Fruit fly (Drosophila melanogaster) whole organism, wandering third instar larva: Measurements from ENCODE around the gene CG32857.

ENCODE experiments used
- Dfd ChIP-seq: fragments of >200 bp; optimal IDR thresholded peaks from 2 replicates; lab custom pipeline; 2017; ENCODE audit warnings: missing biosample characterization, missing genetic modification characterization
- HLH106 ChIP-seq: fragments of 200-800 bp; optimal IDR thresholded peaks from 3 replicates; lab custom pipeline; 2019; ENCODE audit warnings: missing biosample characterization, mild to moderate bottlenecking, missing genetic modification characterization, moderate library complexity
- Hnf4 ChIP-seq: fragments of 200-800 bp; sonication (Bioruptor generic); optimal IDR thresholded peaks from 2 replicates; lab custom pipeline; 2016; ENCODE audit warnings: missing biosample characterization, mild to moderate bottlenecking, missing genetic modification characterization
- Jra ChIP-seq: sonication (Bioruptor generic); optimal IDR thresholded peaks from 2 replicates; lab custom pipeline; 2016; ENCODE audit warnings: missing biosample characterization, missing genetic modification characterization
- Myc ChIP-seq: fragments of >200 bp; optimal IDR thresholded peaks from 2 replicates; lab custom pipeline; 2017
- N ChIP-seq: fragments of >200 bp; optimal IDR thresholded peaks from 2 replicates; lab custom pipeline; 2018; ENCODE audit warnings: missing biosample characterization, missing external identifiers, missing genetic modification characterization
- OdsH ChIP-seq: fragments of 200-800 bp; sonication (Bioruptor generic); optimal IDR thresholded peaks from 2 replicates; lab custom pipeline; 2016; ENCODE audit warnings: missing biosample characterization, mild to moderate bottlenecking, missing genetic modification characterization
- Rel ChIP-seq, 2 experiments: fragments of 200-800 bp; sonication (Bioruptor generic) in 1 of 2; optimal IDR thresholded peaks; 2 replicates in 1 of 2; 3 replicates in 1 of 2; lab custom pipeline; 2016 to 2019; ENCODE audit warnings: mild to moderate bottlenecking in 2 of 2, missing biosample characterization in 2 of 2, missing genetic modification characterization in 2 of 2, moderate library complexity in 1 of 2
- Vsx2 ChIP-seq: fragments of 200-300, 225-300 bp; sonication (Bioruptor generic); optimal IDR thresholded peaks from 2 replicates; lab custom pipeline; 2018; ENCODE audit warnings: missing biosample characterization, missing genetic modification characterization; ENCODE audit not compliant: partially characterized antibody
- br ChIP-seq: fragments of 200-800 bp; sonication (Bioruptor generic); optimal IDR thresholded peaks from 2 replicates; lab custom pipeline; 2016; ENCODE audit warnings: missing biosample characterization, missing genetic modification characterization
- brk ChIP-seq: fragments of 200-800 bp; sonication (Bioruptor generic); optimal IDR thresholded peaks from 2 replicates; lab custom pipeline; 2016; ENCODE audit warnings: missing biosample characterization, mild to moderate bottlenecking, missing genetic modification characterization
- dmrt93B ChIP-seq: fragments of 200-800 bp; sonication (Bioruptor generic); optimal IDR thresholded peaks from 2 replicates; lab custom pipeline; 2018; ENCODE audit warnings: missing biosample characterization, mild to moderate bottlenecking, missing genetic modification characterization
- dsf ChIP-seq: sonication (Bioruptor generic); optimal IDR thresholded peaks from 2 replicates; lab custom pipeline; 2016; ENCODE audit warnings: missing biosample characterization, missing genetic modification characterization, borderline replicate concordance
- foxo ChIP-seq, 2 experiments: fragments of 200-800 bp; sonication (Bioruptor generic); optimal IDR thresholded peaks; 2 replicates in 1 of 2; 3 replicates in 1 of 2; lab custom pipeline; 2016 to 2017; ENCODE audit warnings: missing biosample characterization in 2 of 2, missing genetic modification characterization in 2 of 2
- fru ChIP-seq: fragments of 200-800 bp; sonication (Bioruptor generic); optimal IDR thresholded peaks from 3 replicates; lab custom pipeline; 2016; ENCODE audit warnings: missing biosample characterization, mild to moderate bottlenecking, missing genetic modification characterization
- jim ChIP-seq: fragments of 175-275, 200-325 bp; sonication (Bioruptor generic); optimal IDR thresholded peaks from 2 replicates; lab custom pipeline; 2016; ENCODE audit warnings: missing biosample characterization, mild to moderate bottlenecking, missing genetic modification characterization
- lola ChIP-seq: fragments of >200 bp; optimal IDR thresholded peaks from 2 replicates; lab custom pipeline; 2017; ENCODE audit warnings: missing biosample characterization, missing genetic modification characterization
- rgr ChIP-seq: fragments of 200-800 bp; sonication (Bioruptor generic); optimal IDR thresholded peaks from 3 replicates; lab custom pipeline; 2016; ENCODE audit warnings: missing biosample characterization, mild to moderate bottlenecking, missing genetic modification characterization
- sage ChIP-seq: fragments of 200-800 bp; sonication (Bioruptor generic); optimal IDR thresholded peaks from 2 replicates; lab custom pipeline; 2016; ENCODE audit warnings: missing biosample characterization, mild to moderate bottlenecking, missing genetic modification characterization
- sv ChIP-seq: fragments of 200-800 bp; sonication (Bioruptor generic); optimal IDR thresholded peaks from 3 replicates; lab custom pipeline; 2016; ENCODE audit warnings: missing biosample characterization, missing genetic modification characterization
- tai ChIP-seq: sonication (Bioruptor generic); optimal IDR thresholded peaks from 2 replicates; lab custom pipeline; 2016; ENCODE audit warnings: missing biosample characterization, missing genetic modification characterization

The CG32857 gene

DNA sequence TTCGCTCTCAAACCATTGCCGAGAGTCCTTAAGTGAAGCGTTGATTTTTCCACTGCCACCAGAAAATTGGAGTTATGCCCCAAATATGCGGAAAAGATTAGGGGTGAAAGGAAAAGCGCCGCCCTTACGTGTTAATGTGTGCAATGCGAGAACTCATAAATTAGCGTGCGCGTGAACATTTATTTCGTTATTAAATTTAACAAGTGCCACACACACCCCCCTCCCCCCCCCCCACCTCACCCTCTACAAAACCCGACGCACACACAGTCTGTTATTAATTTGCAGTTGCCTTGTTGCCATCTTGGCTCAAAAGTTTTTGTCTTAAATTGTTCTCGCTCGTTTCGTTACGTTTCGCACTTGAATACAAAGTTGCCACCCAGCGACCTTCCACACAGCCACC is 29.4 kb downstream of the CG32857 start:
- TF ChIP-seq Dfd, result peak; percentile 91
- no peak for TF ChIP-seq Myc

DNA sequence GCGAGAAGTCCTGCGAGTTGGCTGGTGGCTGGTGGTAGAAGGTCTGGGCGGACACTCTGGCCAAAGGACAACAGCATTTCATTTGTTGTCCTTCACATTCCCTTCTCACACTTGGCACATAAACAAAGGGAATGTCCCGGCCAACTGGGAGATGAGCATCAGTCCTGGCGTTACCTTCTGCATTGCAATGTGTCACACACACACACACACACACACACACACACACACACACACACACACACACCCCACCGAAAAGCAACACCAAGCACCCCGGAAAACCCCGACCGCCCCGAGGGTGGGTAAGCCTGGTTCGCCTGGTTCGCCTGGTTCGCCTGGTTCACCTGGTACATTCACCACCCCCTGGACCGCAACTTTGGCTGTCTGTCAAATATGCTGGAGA is 49.6 kb downstream of the CG32857 start:
- peak; percentile 63 for TF ChIP-seq Dfd
- no peak for TF ChIP-seq sage (GFP tag; lab: Kevin White, UChicago)
- TF ChIP-seq, all 38 proteins: peak for 1

DNA sequence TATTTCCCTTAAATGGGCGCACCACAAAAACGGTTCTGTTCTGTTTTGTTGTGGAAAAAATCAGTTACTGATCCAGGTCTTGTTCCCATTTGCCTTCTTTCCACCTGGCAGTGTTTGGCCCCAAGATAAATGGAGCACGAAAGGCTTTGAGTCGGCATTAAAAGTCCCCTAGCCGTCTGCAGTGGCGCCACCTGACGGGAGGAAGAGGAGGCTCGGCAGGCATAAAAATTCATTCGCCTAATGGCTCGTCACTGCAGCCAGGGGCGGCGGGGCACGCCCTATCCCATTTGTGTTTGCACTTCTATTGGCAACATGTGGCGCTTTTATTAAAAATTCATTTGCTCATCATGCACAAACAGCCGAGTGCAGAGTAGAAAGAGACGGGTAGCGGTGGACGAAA is 51.9 kb downstream of the CG32857 start:
- TF ChIP-seq OdsH (GFP tag; lab: Kevin White, UChicago) (no peak), foxo (GFP tag; optimal IDR thresholded peaks at IDR 0.05; lab: Kevin White, UChicago) (no peak), lola (GFP tag; lab: Kevin White, UChicago) (no peak), Hnf4 (no peak), rgr (no peak), dsf (GFP tag; lab: Kevin White, UChicago) (no peak), Rel (GFP tag; optimal IDR thresholded peaks at IDR 0.05; lab: Kevin White, UChicago) (no peak), Rel (tag; optimal IDR thresholded peaks at IDR 0.05; lab: Kevin White, UChicago) (no peak), HLH106 (no peak), fru (GFP tag; lab: Kevin White, UChicago) (no peak), br (GFP tag; lab: Kevin White, UChicago) (no peak), jim (GFP tag; lab: Kevin White, UChicago) (no peak), Vsx2 (no peak), sv (GFP tag; lab: Kevin White, UChicago) (no peak), Jra (GFP tag; lab: Kevin White, UChicago) (no peak), N (GFP tag; lab: Kevin White, UChicago) (no peak), brk (GFP tag; lab: Kevin White, UChicago) (no peak), dmrt93B (no peak), tai (GFP tag; lab: Kevin White, UChicago) (no peak)
